Fruit fly (Drosophila melanogaster) whole organism, pupa: ENCODE data around the gene slmo.

Source experiments
- CG10348 ChIP-seq: fragments of 200-800 bp; sonication (Bioruptor generic); IDR thresholded peaks from 2 replicates; pipeline ENCODE4 v1.3.6; 2022; ENCODE audit warnings: missing biosample characterization, missing genetic modification characterization
- CG12605 ChIP-seq: fragments of 200-800 bp; sonication (Bioruptor generic); IDR thresholded peaks from 2 replicates; pipeline ENCODE4 v1.3.6; 2022; ENCODE audit warnings: missing biosample characterization, missing genetic modification characterization
- CG13204 ChIP-seq: fragments of 200-800 bp; sonication (Bioruptor generic); optimal IDR thresholded peaks from 2 replicates; lab custom pipeline; 2018; ENCODE audit warnings: missing biosample characterization, mild to moderate bottlenecking, missing genetic modification characterization, moderate library complexity
- CG14655 ChIP-seq: fragments of 200-800 bp; sonication (Bioruptor generic); optimal IDR thresholded peaks from 3 replicates; lab custom pipeline; 2017; ENCODE audit warnings: mild to moderate bottlenecking, missing biosample characterization, missing genetic modification reagents, missing genetic modification characterization
- CG15710 ChIP-seq: fragments of 200-800 bp; sonication (Bioruptor generic); optimal IDR thresholded peaks from 2 replicates; lab custom pipeline; 2018; ENCODE audit warnings: missing biosample characterization, mild to moderate bottlenecking, missing genetic modification characterization, moderate library complexity
- CG17806 ChIP-seq: fragments of 200-800 bp; sonication (Bioruptor generic); optimal IDR thresholded peaks from 2 replicates; lab custom pipeline; 2018; ENCODE audit warnings: missing biosample characterization, mild to moderate bottlenecking, missing genetic modification characterization, moderate library complexity
- CG32121 ChIP-seq: fragments of 200-800 bp; sonication (Bioruptor generic); IDR thresholded peaks from 2 replicates; pipeline ENCODE4 v1.3.6; 2022; ENCODE audit warnings: missing biosample characterization, missing genetic modification characterization
- CG34367 ChIP-seq: fragments of 200-800 bp; sonication (Bioruptor generic); optimal IDR thresholded peaks from 2 replicates; lab custom pipeline; 2018; ENCODE audit warnings: missing biosample characterization, mild to moderate bottlenecking, missing genetic modification characterization
- CG4496 ChIP-seq: fragments of 200-800 bp; sonication (Bioruptor generic); IDR thresholded peaks from 3 replicates; pipeline ENCODE4 v1.3.6; 2022; ENCODE audit warnings: missing biosample characterization, missing genetic modification characterization
- CG8159 ChIP-seq: fragments of 200-800 bp; sonication (Bioruptor generic); optimal IDR thresholded peaks from 3 replicates; lab custom pipeline; 2018; ENCODE audit warnings: missing biosample characterization, mild to moderate bottlenecking, missing genetic modification characterization, moderate library complexity
- CG8301 ChIP-seq: fragments of 200-800 bp; sonication (Bioruptor generic); optimal IDR thresholded peaks from 2 replicates; lab custom pipeline; 2018; ENCODE audit warnings: missing biosample characterization, mild to moderate bottlenecking, missing genetic modification characterization
- CG9948 ChIP-seq: fragments of 200-800 bp; sonication (Bioruptor generic); optimal IDR thresholded peaks from 2 replicates; lab custom pipeline; 2018; ENCODE audit warnings: missing biosample characterization, mild to moderate bottlenecking, missing genetic modification characterization, moderate library complexity
- D1 ChIP-seq: fragments of 200-800 bp; sonication (Bioruptor generic); optimal IDR thresholded peaks from 2 replicates; lab custom pipeline; 2018; ENCODE audit warnings: missing biosample characterization, mild to moderate bottlenecking, missing genetic modification characterization, moderate library complexity
- EcR ChIP-seq: fragments of 200-800 bp; sonication (Bioruptor generic); optimal IDR thresholded peaks from 3 replicates; lab custom pipeline; 2019; ENCODE audit warnings: missing biosample characterization, missing genetic modification characterization, mild to moderate bottlenecking, moderate library complexity, missing genetic modification reagents
- Ets98B ChIP-seq: fragments of 200-800 bp; sonication (Bioruptor generic); IDR thresholded peaks from 2 replicates; pipeline ENCODE4 v1.3.6; 2022; ENCODE audit warnings: missing biosample characterization, missing genetic modification characterization
- Pif1A ChIP-seq: fragments of 200-800 bp; sonication (Bioruptor generic); optimal IDR thresholded peaks from 3 replicates; lab custom pipeline; 2016; ENCODE audit warnings: missing biosample characterization, missing genetic modification characterization
- Pif1B ChIP-seq: fragments of 200-800 bp; sonication (Bioruptor generic); optimal IDR thresholded peaks from 3 replicates; lab custom pipeline; 2016; ENCODE audit warnings: missing biosample characterization, missing genetic modification characterization
- Snoo ChIP-seq: fragments of 200-800 bp; sonication (Bioruptor generic); optimal IDR thresholded peaks from 3 replicates; lab custom pipeline; 2017; ENCODE audit warnings: missing biosample characterization, mild to moderate bottlenecking, missing genetic modification characterization, inconsistent platforms
- fd96Ca ChIP-seq: fragments of 200-800 bp; sonication (Bioruptor generic); IDR thresholded peaks from 3 replicates; pipeline ENCODE4 v1.3.6; 2022; ENCODE audit warnings: missing biosample characterization, missing genetic modification characterization
- gl ChIP-seq: fragments of 200-800 bp; sonication (Bioruptor generic); optimal IDR thresholded peaks from 2 replicates; lab custom pipeline; 2018; ENCODE audit warnings: missing biosample characterization, mild to moderate bottlenecking, missing genetic modification characterization
- rn ChIP-seq: fragments of 200-800 bp; sonication (Bioruptor generic); IDR thresholded peaks from 2 replicates; pipeline ENCODE4 v1.3.6; 2022; ENCODE audit warnings: missing biosample characterization, missing genetic modification characterization

The slmo gene

DNA sequence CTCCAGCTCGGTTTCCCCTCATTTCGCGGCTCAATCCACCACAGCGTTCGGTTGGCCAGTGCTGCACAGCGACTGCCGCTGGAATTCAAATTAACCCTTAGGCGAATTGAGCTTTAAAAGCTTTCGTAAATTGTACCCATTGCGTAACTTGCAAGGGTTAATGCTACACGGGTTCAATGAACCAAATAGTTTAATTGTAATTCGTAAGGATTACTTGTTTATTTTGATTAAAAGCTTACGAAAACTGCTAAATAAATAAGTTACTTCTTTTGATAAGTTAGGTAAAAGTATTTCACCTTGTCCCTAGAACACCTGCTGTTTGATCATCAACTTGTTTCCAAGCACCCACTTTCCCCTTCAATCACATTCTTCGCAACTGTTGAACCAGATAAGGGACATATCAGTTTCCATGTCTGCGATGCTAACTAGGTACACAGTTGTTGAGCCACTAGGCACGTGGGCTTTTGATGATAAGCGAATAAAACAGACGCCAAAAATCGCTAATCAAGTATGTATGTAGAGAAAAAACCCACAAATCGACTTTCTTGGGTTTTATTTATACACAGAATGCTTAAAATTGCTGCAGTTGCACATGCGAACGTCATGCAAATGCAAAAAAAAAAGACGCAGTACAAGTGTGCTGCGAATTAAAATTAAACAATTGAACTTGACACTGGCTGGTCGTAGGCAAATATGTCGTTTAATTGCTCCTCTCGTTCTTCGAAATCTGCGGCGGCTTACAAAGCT lies 2.4 kb downstream of the slmo start, which contains the start of gene Pfas:
TSS of gene Pfas (minus strand) at position 79 of the 747 bp plus-strand sequence.
- TF ChIP-seq CG9948 (tag; lab: Kevin White, UChicago) (peak; percentile 35), Pif1A (GFP tag; lab: Kevin White, UChicago) (no peak), CG8301 (peak; percentile 50), CG14655 (GFP tag; lab: Kevin White, UChicago) (no peak), CG15710 (tag; lab: Kevin White, UChicago) (peak; percentile 53), Ets98B (GFP tag; lab: Robert Waterston, UW) (peak; percentile 65), CG10348 (GFP tag; lab: Robert Waterston, UW) (no peak), CG34367 (tag; lab: Kevin White, UChicago) (peak; percentile 28), CG4496 (GFP tag; lab: Robert Waterston, UW) (peak; percentile 60; the same call in 1 of the 3 replicates), CG13204 (GFP tag; lab: Kevin White, UChicago) (no peak), CG17806 (peak; percentile 51), CG32121 (GFP tag; lab: Robert Waterston, UW) (peak; percentile 61), Pif1B (no peak), rn (GFP tag; lab: Robert Waterston, UW) (no peak), fd96Ca (peak; percentile 68; the same call in 2 of the 3 replicates), D1 (tag; lab: Kevin White, UChicago) (no peak), Snoo (peak; percentile 46), CG8159 (tag; lab: Kevin White, UChicago) (peak; percentile 50), CG12605 (GFP tag; lab: Robert Waterston, UW) (no peak), EcR (GFP tag; lab: Kevin White, UChicago) (peak; percentile 96), gl (tag; lab: Kevin White, UChicago) (peak; percentile 3)
- TF ChIP-seq, all 21 proteins: peak for 13

- no peak for TF ChIP-seq CG9948 (tag; lab: Kevin White, UChicago)
- no peak for TF ChIP-seq CG4496 (GFP tag; lab: Robert Waterston, UW)
- no peak for TF ChIP-seq rn (GFP tag; lab: Robert Waterston, UW)
- no peak for TF ChIP-seq CG12605 (GFP tag; lab: Robert Waterston, UW)
- no peak for TF ChIP-seq CG17806
- no peak for TF ChIP-seq Pif1A (GFP tag; lab: Kevin White, UChicago)
- no peak for TF ChIP-seq Pif1B
- no peak for TF ChIP-seq CG34367 (tag; lab: Kevin White, UChicago)
- no peak for TF ChIP-seq CG10348 (GFP tag; lab: Robert Waterston, UW)
- no peak for TF ChIP-seq CG32121 (GFP tag; lab: Robert Waterston, UW)
- no peak for TF ChIP-seq Snoo
- TF ChIP-seq CG8159 (tag; lab: Kevin White, UChicago) = no peak
- TF ChIP-seq CG14655 (GFP tag; lab: Kevin White, UChicago) = no peak
- TF ChIP-seq Ets98B (GFP tag; lab: Robert Waterston, UW) = no peak
- no peak for TF ChIP-seq CG15710 (tag; lab: Kevin White, UChicago)
- no peak for TF ChIP-seq CG8301
Measured at dm6 chr2L:6045484-6045883, 3.0 kb downstream of the slmo start.

dm6 chr2L:6037830-6038229 lies 10.7 kb downstream of the slmo start, which contains the start of the genes CG9117 and CG31643:
CG9117 (minus strand) TSS chr2L:6037902.
CG31643 (plus strand) TSS chr2L:6038117.
- TF ChIP-seq CG17806 (peak; percentile 39), Ets98B (GFP tag; lab: Robert Waterston, UW) (peak; percentile 41), EcR (GFP tag; lab: Kevin White, UChicago) (no peak), CG9948 (tag; lab: Kevin White, UChicago) (peak; percentile 24), Pif1B (no peak), CG4496 (GFP tag; lab: Robert Waterston, UW) (no peak; the same call in 2 of the 3 replicates), CG15710 (tag; lab: Kevin White, UChicago) (peak; percentile 68), CG32121 (GFP tag; lab: Robert Waterston, UW) (no peak), Snoo (peak; percentile 8), Pif1A (GFP tag; lab: Kevin White, UChicago) (no peak), CG12605 (GFP tag; lab: Robert Waterston, UW) (peak; percentile 78; the same call in 1 of the 2 replicates)

dm6 chr2L:6036710-6037109 lies 11.8 kb downstream of the slmo start, which contains the start of gene mtm:
mtm (minus strand) TSS chr2L:6037015.
- no peak for TF ChIP-seq CG13204 (GFP tag; lab: Kevin White, UChicago)
- TF ChIP-seq CG8301 = no peak
- no peak for TF ChIP-seq CG14655 (GFP tag; lab: Kevin White, UChicago)
- TF ChIP-seq, all 21 proteins: peak for 0

DNA sequence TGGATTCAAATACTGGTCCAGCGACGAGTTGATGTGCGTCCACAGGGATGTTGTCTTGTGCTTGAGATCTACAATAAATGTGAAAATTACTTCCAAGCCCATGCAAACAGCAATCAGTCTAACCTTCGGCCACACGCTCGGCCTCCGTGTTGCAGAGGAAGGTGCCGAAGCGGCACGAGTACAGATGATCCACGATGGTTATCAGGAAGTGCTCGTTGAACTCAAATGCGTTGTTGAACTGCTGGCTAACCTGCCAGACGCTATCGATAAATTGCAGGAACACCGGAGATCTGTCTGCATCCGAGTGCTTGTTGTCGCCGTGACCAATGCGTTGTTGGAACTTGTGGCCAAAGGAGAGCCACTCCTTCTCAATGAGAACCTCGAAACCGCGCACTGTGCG lies 13.4 kb downstream of the slmo start:
- no peak for TF ChIP-seq CG12605 (GFP tag; lab: Robert Waterston, UW)
- no peak for TF ChIP-seq Pif1B
- TF ChIP-seq CG32121 (GFP tag; lab: Robert Waterston, UW) = no peak
- TF ChIP-seq CG8159 (tag; lab: Kevin White, UChicago) = no peak
- no peak for TF ChIP-seq CG10348 (GFP tag; lab: Robert Waterston, UW)
- TF ChIP-seq CG15710 (tag; lab: Kevin White, UChicago) = no peak
- no peak for TF ChIP-seq D1 (tag; lab: Kevin White, UChicago)
- no peak for TF ChIP-seq EcR (GFP tag; lab: Kevin White, UChicago)
- no peak for TF ChIP-seq rn (GFP tag; lab: Robert Waterston, UW)
- TF ChIP-seq fd96Ca = no peak
- no peak for TF ChIP-seq Pif1A (GFP tag; lab: Kevin White, UChicago)
- TF ChIP-seq gl (tag; lab: Kevin White, UChicago) = no peak
